Fruit fly (Drosophila melanogaster) S2 (cell line): Measurements from ENCODE around the gene CG9132.

Source experiments
- CG8478 ChIP-seq: fragments of >200 bp; optimal IDR thresholded peaks from 2 replicates; lab custom pipeline; 2018
- CTCF ChIP-seq, 2 experiments: fragments of >200 bp; optimal IDR thresholded peaks; 2 replicates each; lab custom pipeline; 2018

The CG9132 gene

dm6 chrX:16800530-16801027, at the start of gene CG9132, which contains the start of gene CG4789:
CG9132 (minus strand) TSS chrX:16800710.
CG4789 (plus strand) TSS chrX:16800930.
- no peak for TF ChIP-seq CTCF (optimal IDR thresholded peaks at IDR 0.05; lab: Kevin White, UChicago)
- TF ChIP-seq CG8478 (lab: Kevin White, UChicago) = no peak

- TF ChIP-seq CTCF (optimal IDR thresholded peaks at IDR 0.05; lab: Kevin White, UChicago) = no peak
- TF ChIP-seq CG8478 (lab: Kevin White, UChicago) = no peak
These were observed 49.0 kb upstream of the CG9132 start for dm6 chrX:16849517-16849916.

dm6 chrX:16848978-16849377, 48.5 kb upstream of the CG9132 start:
- TF ChIP-seq CG8478 (lab: Kevin White, UChicago) = no peak
- TF ChIP-seq CTCF (optimal IDR thresholded peaks at IDR 0.05; lab: Kevin White, UChicago) = no peak

dm6 chrX:16846575-16846974, 46.1 kb upstream of the CG9132 start:
- TF ChIP-seq CG8478 (lab: Kevin White, UChicago) (no peak), CTCF (optimal IDR thresholded peaks at IDR 0.05; lab: Kevin White, UChicago) (peak; percentile 87 to 88)

DNA sequence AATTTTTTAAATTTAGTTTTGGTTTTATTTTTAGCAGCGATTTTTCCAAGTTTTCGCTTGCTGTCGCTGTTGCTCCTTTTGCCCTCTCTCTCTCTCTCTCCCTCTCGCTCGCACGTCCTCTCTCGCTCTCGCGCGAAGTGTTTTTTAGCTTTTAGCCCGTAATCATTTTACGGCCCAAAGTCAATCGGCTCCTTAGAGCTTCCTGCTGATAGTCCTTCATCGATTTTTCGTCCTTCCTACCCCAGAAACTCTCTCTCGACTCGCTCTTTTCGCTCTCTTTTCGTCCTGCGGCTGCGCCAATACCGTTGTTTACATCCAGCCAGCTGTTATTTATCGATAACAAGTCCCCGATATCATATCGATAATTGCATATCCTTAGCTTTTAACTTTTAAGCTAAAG, 43.8 kb upstream of the CG9132 start, which contains the start of gene RSG7:
Gene RSG7, minus strand, starts transcription at position 139 of the 400 bp plus-strand sequence.
- TF ChIP-seq CG8478 (lab: Kevin White, UChicago) = no peak
- TF ChIP-seq CTCF (optimal IDR thresholded peaks at IDR 0.05; lab: Kevin White, UChicago) = no peak

DNA sequence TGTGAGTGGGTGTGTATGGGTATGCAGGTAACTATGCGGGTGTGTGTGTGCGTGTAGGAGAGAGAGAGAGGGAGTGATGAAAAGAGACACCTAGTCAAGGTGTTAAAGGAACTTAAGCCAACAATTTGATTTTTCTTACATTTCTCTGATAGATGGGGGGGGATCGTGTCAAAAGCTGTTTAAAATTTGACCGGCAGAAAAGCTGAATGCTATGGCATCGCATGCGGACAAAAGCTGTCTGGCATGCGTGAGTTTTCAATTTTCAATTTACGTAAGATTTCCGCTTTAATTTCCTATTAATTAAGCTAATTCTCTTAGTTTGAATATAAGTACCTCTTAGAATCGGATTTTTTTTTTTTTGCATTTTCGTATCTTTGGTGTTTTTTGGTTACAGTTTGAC, 39.4 kb upstream of the CG9132 start:
- TF ChIP-seq CTCF (optimal IDR thresholded peaks at IDR 0.05; lab: Kevin White, UChicago) (peak in 1 of 2 experiments; percentile 9), CG8478 (lab: Kevin White, UChicago) (no peak)

- TF ChIP-seq CG8478 (lab: Kevin White, UChicago) (no peak), CTCF (optimal IDR thresholded peaks at IDR 0.05; lab: Kevin White, UChicago) (no peak)
These were observed 38.5 kb upstream of the CG9132 start for dm6 chrX:16839033-16839432.

- no peak for TF ChIP-seq CTCF (optimal IDR thresholded peaks at IDR 0.05; lab: Kevin White, UChicago)
- no peak for TF ChIP-seq CG8478 (lab: Kevin White, UChicago)
These were observed 37.2 kb upstream of the CG9132 start for dm6 chrX:16837588-16838178.

DNA sequence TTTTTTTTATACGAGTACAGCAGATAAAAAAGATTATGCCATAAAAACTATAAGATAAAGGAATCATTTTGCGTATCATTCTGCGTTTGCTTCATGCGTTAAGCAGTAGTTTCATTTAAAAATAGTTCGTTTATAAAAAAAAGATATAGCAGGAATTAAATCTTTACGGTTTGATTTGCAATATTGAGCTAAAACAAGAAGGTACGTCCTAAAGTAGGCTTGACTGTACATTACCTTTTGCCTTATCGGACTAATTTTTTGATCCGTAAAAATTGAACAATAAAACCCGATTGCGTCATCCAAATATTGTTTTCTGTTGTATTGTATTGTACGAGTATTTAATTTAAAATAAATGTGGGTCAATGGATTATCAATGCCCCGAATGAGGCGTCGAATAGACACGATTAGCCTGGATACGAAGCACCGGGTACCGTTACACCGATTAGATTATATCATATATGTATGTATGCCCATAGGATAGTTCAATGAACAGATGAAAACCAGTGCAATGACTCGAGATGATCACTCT, 36.4 kb upstream of the CG9132 start:
- no peak for TF ChIP-seq CTCF (optimal IDR thresholded peaks at IDR 0.05; lab: Kevin White, UChicago)
- no peak for TF ChIP-seq CG8478 (lab: Kevin White, UChicago)

DNA sequence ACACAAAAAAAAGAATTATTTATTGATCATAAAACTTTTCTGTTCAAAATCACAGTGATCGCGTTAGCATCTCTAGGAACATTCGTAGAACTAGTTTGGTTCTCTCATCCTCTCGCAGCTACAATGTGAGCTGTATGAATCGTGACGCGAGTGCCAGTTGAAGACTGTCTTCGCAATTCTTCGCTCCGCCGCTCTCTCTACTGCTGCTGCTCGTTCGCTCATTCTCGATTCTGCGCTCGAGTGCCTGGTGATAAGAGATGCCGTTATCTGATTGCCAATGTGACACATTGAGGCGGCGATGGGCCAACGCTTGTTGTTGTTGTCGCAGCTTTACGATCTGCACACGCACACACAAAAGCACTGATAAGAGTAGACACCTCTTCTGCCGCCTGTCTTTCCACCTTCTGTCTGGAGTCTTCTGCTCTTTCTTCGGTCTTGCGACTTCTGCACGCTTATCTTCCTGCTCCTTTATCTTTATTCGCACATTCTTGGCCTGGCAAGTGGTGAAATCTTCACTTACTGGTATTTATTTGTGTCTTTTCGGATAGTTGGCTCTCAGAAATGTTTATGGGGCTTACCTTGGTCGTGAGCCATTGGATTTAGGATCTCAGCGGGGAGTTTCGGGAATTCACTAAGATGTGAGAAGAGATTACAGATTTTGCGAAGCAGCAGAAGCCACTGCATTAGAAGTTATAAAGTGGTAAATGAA, 35.7 kb upstream of the CG9132 start:
- TF ChIP-seq CTCF (optimal IDR thresholded peaks at IDR 0.05; lab: Kevin White, UChicago) (no peak), CG8478 (lab: Kevin White, UChicago) (no peak)

DNA sequence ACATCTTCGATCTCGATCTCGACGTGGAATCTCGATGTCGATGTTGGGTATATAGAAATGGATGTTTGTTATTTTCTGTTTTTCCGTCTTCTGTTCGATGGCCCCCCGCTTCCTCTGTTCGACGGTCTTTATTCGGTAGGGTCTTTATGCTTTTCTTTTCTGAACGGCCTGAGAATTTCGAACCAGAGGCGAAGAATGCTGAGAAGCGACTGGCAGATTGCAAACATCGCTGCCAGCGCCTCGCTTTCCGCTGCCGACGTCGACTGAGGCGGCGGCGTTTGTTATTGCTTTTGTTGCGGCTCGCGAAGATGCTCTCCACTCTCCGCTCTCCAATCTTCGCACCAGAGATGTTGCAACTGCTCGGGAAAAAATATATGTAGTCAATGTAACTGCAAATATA, 34.8 kb upstream of the CG9132 start, which contains the start of the genes CG13004 and CG46306:
Gene CG13004, minus strand, starts transcription at position 217 of the 400 bp plus-strand sequence.
Gene CG46306, minus strand, starts transcription at position 217 of the 400 bp plus-strand sequence.
- TF ChIP-seq CTCF (optimal IDR thresholded peaks at IDR 0.05; lab: Kevin White, UChicago) = no peak
- no peak for TF ChIP-seq CG8478 (lab: Kevin White, UChicago)

- no peak for TF ChIP-seq CG8478 (lab: Kevin White, UChicago)
- no peak for TF ChIP-seq CTCF (optimal IDR thresholded peaks at IDR 0.05; lab: Kevin White, UChicago)
These were observed 33.7 kb upstream of the CG9132 start for dm6 chrX:16834259-16834658.

dm6 chrX:16833097-16833496, 32.6 kb upstream of the CG9132 start:
- TF ChIP-seq CG8478 (lab: Kevin White, UChicago) = no peak

dm6 chrX:16831848-16832247, 31.3 kb upstream of the CG9132 start:
- TF ChIP-seq CG8478 (lab: Kevin White, UChicago) (no peak), CTCF (optimal IDR thresholded peaks at IDR 0.05; lab: Kevin White, UChicago) (no peak)

DNA sequence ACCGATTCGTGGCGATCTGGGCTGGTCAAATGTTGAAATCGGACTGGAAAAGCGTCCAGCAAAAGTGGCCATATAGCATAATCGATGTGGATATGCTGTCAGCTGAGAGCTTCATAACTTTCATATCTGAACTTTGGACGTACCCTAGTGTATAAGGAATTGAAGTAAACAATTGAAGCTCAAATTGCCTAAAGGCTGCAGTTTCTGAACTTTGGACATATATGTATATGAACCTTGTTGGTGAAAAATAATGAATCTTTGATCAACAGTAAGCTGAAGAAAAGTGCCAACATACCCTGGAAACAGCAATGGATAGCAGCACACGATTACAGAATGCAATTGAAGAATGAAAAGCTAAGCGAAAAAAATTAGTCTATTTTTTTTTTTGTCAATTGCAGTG, 29.6 kb upstream of the CG9132 start:
- TF ChIP-seq CG8478 (lab: Kevin White, UChicago) (no peak), CTCF (optimal IDR thresholded peaks at IDR 0.05; lab: Kevin White, UChicago) (no peak)
